Worm (Caenorhabditis elegans) whole organism, L4 larva: ENCODE measurements around the gene unk-1.

Source experiments
- D1046.2 ChIP-seq: fragments of 200-800 bp; sonication (Bioruptor generic); IDR thresholded peaks from 2 replicates; pipeline ENCODE4 v1.3.6; 2022; ENCODE audit warnings: missing genetic modification characterization, missing compliant biosample characterization
- F37D6.2 ChIP-seq: sonication (generic microtip); optimal IDR thresholded peaks from 2 replicates; lab custom pipeline; 2016; ENCODE audit warnings: mild to moderate bottlenecking, missing genetic modification characterization, missing compliant biosample characterization
- F44E2.7 ChIP-seq: fragments of 200-800 bp; sonication (Bioruptor generic); IDR thresholded peaks from 2 replicates; pipeline ENCODE4 v2.1.2; 2022; ENCODE audit warnings: missing genetic modification characterization, missing compliant biosample characterization
- T20F7.1 ChIP-seq: fragments of 200-800 bp; sonication (Bioruptor generic); optimal IDR thresholded peaks from 2 replicates; lab custom pipeline; 2018; ENCODE audit warnings: mild to moderate bottlenecking, missing genetic modification characterization, missing compliant biosample characterization
- aha-1 ChIP-seq: fragments of 150-350 bp; peaks from one replicate; lab custom pipeline; 2014; ENCODE audit warnings: missing biosample characterization, missing genetic modification characterization
- aly-2 ChIP-seq: sonication (generic microtip); optimal IDR thresholded peaks from 2 replicates; lab custom pipeline; 2018; ENCODE audit warnings: missing biosample characterization, missing genetic modification characterization
- cey-2 ChIP-seq: sonication (generic microtip); optimal IDR thresholded peaks from 3 replicates; lab custom pipeline; 2017; ENCODE audit warnings: missing genetic modification characterization, mild to moderate bottlenecking, missing compliant biosample characterization, antibody characterized with exemption, borderline replicate concordance; ENCODE audit not compliant: insufficient read depth
- daf-12 ChIP-seq: fragments of 150-350 bp; optimal IDR thresholded peaks from 2 replicates; lab custom pipeline; 2014; ENCODE audit warnings: missing biosample characterization, missing genetic modification reagents, missing genetic modification characterization
- daf-16 ChIP-seq, 3 experiments: sonication (generic microtip); optimal IDR thresholded peaks; 2 replicates each; lab custom pipeline; 2016 to 2017; ENCODE audit warnings: missing genetic modification characterization in 3 of 3, missing genetic modification reagents in 3 of 3, mild to moderate bottlenecking in 2 of 3, missing compliant biosample characterization in 2 of 3, missing biosample characterization in 1 of 3, moderate library complexity in 1 of 3
- daf-8 ChIP-seq: fragments of 200-800 bp; sonication (Bioruptor generic); IDR thresholded peaks from 2 replicates; pipeline ENCODE4 v1.3.6; 2022; ENCODE audit warnings: missing genetic modification characterization, missing compliant biosample characterization
- dmd-6 ChIP-seq: fragments of 200-800 bp; sonication (Bioruptor generic); IDR thresholded peaks from 2 replicates; pipeline ENCODE4 v1.3.6; 2022; ENCODE audit warnings: missing genetic modification reagents, missing genetic modification characterization, missing compliant biosample characterization
- dpl-1 ChIP-seq: fragments of 150-350 bp; optimal IDR thresholded peaks from 2 replicates; lab custom pipeline; 2014; ENCODE audit warnings: missing biosample characterization, missing genetic modification reagents, missing genetic modification characterization
- dve-1 ChIP-seq: sonication (generic microtip); optimal IDR thresholded peaks from 2 replicates; lab custom pipeline; 2017; ENCODE audit warnings: antibody characterized with exemption, mild to moderate bottlenecking, missing genetic modification characterization, missing compliant biosample characterization; ENCODE audit not compliant: insufficient read depth
- hlh-11 ChIP-seq: fragments of 200-800 bp; sonication (Bioruptor generic); optimal IDR thresholded peaks from 2 replicates; lab custom pipeline; 2018; ENCODE audit warnings: mild to moderate bottlenecking, missing genetic modification characterization, missing compliant biosample characterization
- hlh-30 ChIP-seq: sonication (generic microtip); optimal IDR thresholded peaks from 2 replicates; lab custom pipeline; 2017; ENCODE audit warnings: antibody characterized with exemption, mild to moderate bottlenecking, missing genetic modification characterization, missing compliant biosample characterization; ENCODE audit not compliant: insufficient read depth
- hmg-1.1 ChIP-seq: fragments of 200-800 bp; sonication (Bioruptor generic); IDR thresholded peaks from 2 replicates; pipeline ENCODE4 v1.3.6; 2022; ENCODE audit warnings: missing genetic modification reagents, missing genetic modification characterization, missing compliant biosample characterization
- jun-1 ChIP-seq: fragments of 150-350 bp; optimal IDR thresholded peaks from 2 replicates; lab custom pipeline; 2014; ENCODE audit warnings: missing biosample characterization, missing genetic modification reagents, missing genetic modification characterization
- lin-38 ChIP-seq: fragments of 200-800 bp; sonication (Bioruptor generic); IDR thresholded peaks from 2 replicates; pipeline ENCODE4 v1.3.6; 2022; ENCODE audit warnings: missing genetic modification reagents, missing genetic modification characterization, missing compliant biosample characterization
- madf-5 ChIP-seq, 2 experiments: fragments of 200-800 bp; sonication (Bioruptor generic); IDR thresholded peaks; 2 replicates each; pipeline ENCODE4 v1.3.6; 2022; ENCODE audit warnings: missing compliant biosample characterization in 2 of 2, missing genetic modification characterization in 2 of 2
- mep-1 ChIP-seq: fragments of 150-350 bp; sonication (generic microtip); optimal IDR thresholded peaks from 3 replicates; lab custom pipeline; 2014; ENCODE audit warnings: missing biosample characterization, missing genetic modification characterization
- mxl-2 ChIP-seq: fragments of 200-800 bp; sonication (Bioruptor generic); conservative IDR thresholded peaks from 2 replicates; pipeline ENCODE4 v1.3.6; 2022; ENCODE audit warnings: missing genetic modification reagents, missing genetic modification characterization, missing compliant biosample characterization
- nhr-28 ChIP-seq: fragments of 150-350 bp; optimal IDR thresholded peaks from 2 replicates; lab custom pipeline; 2014; ENCODE audit warnings: missing biosample characterization, missing genetic modification characterization
- pha-4 ChIP-seq, 2 experiments: fragments of 150-350 bp in 1 of 2; fragments of 200-800 bp in 1 of 2; sonication (Bioruptor generic) in 1 of 2; IDR thresholded peaks in 1 of 2; optimal IDR thresholded peaks in 1 of 2; 2 replicates each; pipeline versions ENCODE4 v1.3.6 to Lab custom; 2014 to 2022; ENCODE audit warnings: missing genetic modification characterization in 2 of 2, missing genetic modification reagents in 2 of 2, missing biosample characterization in 1 of 2, missing compliant biosample characterization in 1 of 2
- php-3 ChIP-seq: fragments of 200-800 bp; sonication (Bioruptor generic); IDR thresholded peaks from 2 replicates; pipeline ENCODE4 v1.3.6; 2022; ENCODE audit warnings: missing genetic modification reagents, missing genetic modification characterization, missing compliant biosample characterization
- pqm-1 ChIP-seq: sonication (generic microtip); optimal IDR thresholded peaks from 2 replicates; lab custom pipeline; 2017; ENCODE audit warnings: missing biosample characterization, missing genetic modification characterization
- sdz-12 ChIP-seq: fragments of 200-800 bp; sonication (Bioruptor generic); optimal IDR thresholded peaks from 2 replicates; lab custom pipeline; 2018; ENCODE audit warnings: mild to moderate bottlenecking, missing genetic modification characterization, missing compliant biosample characterization
- set-16 ChIP-seq: fragments of 200-800 bp; sonication (Bioruptor generic); IDR thresholded peaks from 2 replicates; pipeline ENCODE4 v1.3.6; 2022; ENCODE audit warnings: missing genetic modification reagents, missing genetic modification characterization, missing compliant biosample characterization
- tra-1 ChIP-seq: fragments of 200-800 bp; sonication (Bioruptor generic); IDR thresholded peaks from 2 replicates; pipeline ENCODE4 v1.3.6; 2022; ENCODE audit warnings: missing genetic modification reagents, missing genetic modification characterization, missing compliant biosample characterization
- unc-39 ChIP-seq: sonication (generic microtip); optimal IDR thresholded peaks from 2 replicates; lab custom pipeline; 2017; ENCODE audit warnings: missing biosample characterization, missing genetic modification characterization
- unc-62 ChIP-seq, 3 experiments: fragments of 150-350 bp in 1 of 3; sonication (generic microtip); optimal IDR thresholded peaks in 2 of 3; peaks in 1 of 3; 1 replicate in 1 of 3; 2 replicates in 2 of 3; lab custom pipeline; 2014 to 2017; ENCODE audit warnings: missing biosample characterization in 3 of 3, missing genetic modification characterization in 3 of 3, missing genetic modification reagents in 3 of 3, missing genotype in 1 of 3
- zfp-3 ChIP-seq: fragments of 200-800 bp; sonication (Bioruptor generic); conservative IDR thresholded peaks from 2 replicates; pipeline ENCODE4 v1.3.6; 2022; ENCODE audit warnings: missing genetic modification reagents, missing genetic modification characterization, missing compliant biosample characterization

Gene unk-1

DNA sequence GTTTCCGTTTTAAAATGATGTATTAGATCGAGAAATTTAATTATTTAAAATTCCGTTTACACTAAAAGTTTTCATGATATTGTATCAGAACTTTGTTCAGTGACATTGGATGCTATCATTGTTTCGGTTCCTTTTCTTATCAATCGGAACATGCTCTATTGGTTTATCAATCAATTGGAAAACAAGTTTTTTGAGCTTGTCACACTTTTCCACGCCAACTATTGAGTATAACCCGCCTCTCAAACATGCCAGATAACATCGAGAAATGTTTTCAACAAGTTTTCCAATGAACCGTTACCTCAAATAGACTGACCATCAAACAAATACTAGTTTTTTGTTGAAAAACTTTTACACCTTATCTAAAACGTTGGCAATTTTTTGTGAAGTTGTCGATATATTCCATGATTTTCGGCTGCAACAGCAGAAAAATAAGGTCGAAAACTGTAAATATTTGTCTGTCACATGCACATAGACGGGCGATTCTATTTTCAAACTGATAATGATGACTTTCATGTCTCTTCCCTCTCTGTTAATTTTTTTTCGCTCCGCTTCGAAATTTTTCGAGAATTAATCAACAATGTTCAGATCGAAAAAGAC lies at the start of gene unk-1:
unk-1 (plus strand) TSS at position 577 of the 597 bp plus-strand sequence.
- TF ChIP-seq aha-1 (tag; lab: Kevin White, UChicago): peak; percentile 61
- peak; percentile 35 for TF ChIP-seq dmd-6 (GFP tag; lab: Robert Waterston, UW)
- peak; percentile 47 for TF ChIP-seq nhr-28 (tag; lab: Kevin White, UChicago)
- no peak for TF ChIP-seq mep-1 (tag; lab: Kevin White, UChicago)
- TF ChIP-seq unc-62 (GFP tag; optimal IDR thresholded peaks at IDR 0.05 in 1 of 2; lab: Kevin White, UChicago): peak in 1 of 2 experiments; percentile 29
- no peak for TF ChIP-seq unc-62 (tag; optimal IDR thresholded peaks at IDR 0.05; lab: Kevin White, UChicago)
- TF ChIP-seq lin-38 (GFP tag; lab: Robert Waterston, UW): no peak
- TF ChIP-seq hlh-11 (tag; lab: Kevin White, UChicago): peak; percentile 61
- no peak for TF ChIP-seq daf-16 (GFP tag; optimal IDR thresholded peaks at IDR 0.05; lab: Kevin White, UChicago)
- TF ChIP-seq daf-16 (tag; optimal IDR thresholded peaks at IDR 0.05; lab: Kevin White, UChicago): peak; percentile 96
- TF ChIP-seq dve-1 (tag; lab: Kevin White, UChicago): peak; percentile 49
- no peak for TF ChIP-seq F37D6.2 (tag; lab: Kevin White, UChicago)
- peak; percentile 77 for TF ChIP-seq pqm-1

DNA sequence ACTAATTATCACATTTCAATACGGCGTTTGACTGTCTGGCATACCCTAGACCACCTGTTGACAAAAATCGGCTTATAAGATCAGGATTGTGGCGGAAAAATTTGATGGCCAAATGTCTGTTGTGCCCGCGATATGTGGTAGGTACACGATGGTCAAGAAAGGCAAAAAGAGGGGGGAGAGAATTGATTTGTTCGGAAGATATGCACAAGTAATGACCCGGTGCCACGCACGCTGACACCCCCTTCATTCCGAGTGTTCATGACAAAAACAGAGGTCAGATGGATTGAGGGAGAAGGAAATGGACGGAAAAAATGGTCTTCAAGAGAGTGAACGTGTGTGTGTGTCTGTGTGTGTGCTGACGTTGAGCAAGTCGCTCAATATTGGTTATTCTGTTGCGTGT lies 49.3 kb upstream of the unk-1 start:
- TF ChIP-seq hlh-30 (tag; lab: Kevin White, UChicago) (peak; percentile 28), php-3 (GFP tag; lab: Robert Waterston, UW) (no peak), aha-1 (tag; lab: Kevin White, UChicago) (peak; percentile 88), unc-62 (GFP tag; optimal IDR thresholded peaks at IDR 0.05 in 1 of 2; lab: Kevin White, UChicago) (peak in 1 of 2 experiments; percentile 84), unc-62 (tag; optimal IDR thresholded peaks at IDR 0.05; lab: Kevin White, UChicago) (no peak)

DNA sequence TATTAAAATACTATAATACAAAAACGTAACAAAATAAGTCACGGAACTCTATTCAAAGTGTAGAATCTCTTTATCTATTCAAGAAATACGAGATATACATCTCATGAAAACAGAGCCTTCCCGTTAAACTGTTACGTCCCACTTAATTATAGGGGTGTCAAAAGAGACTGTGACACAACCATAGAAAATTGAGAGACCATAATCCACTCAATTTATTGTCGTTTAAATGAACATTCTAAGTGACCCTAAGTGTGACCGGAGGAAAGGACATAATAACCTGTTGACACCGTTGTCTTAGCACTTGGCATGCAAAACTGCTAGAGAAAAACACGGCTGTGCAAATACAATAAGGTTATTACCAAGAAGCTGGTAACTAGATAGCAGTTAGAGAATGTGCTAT lies 46.2 kb upstream of the unk-1 start:
- TF ChIP-seq mxl-2 (no peak), jun-1 (tag; lab: Kevin White, UChicago) (no peak), cey-2 (tag; lab: Kevin White, UChicago) (no peak), sdz-12 (no peak), dpl-1 (GFP tag; lab: Kevin White, UChicago) (no peak), set-16 (GFP tag; lab: Robert Waterston, UW) (no peak), daf-16 (GFP tag; optimal IDR thresholded peaks at IDR 0.05; lab: Kevin White, UChicago) (no peak), daf-16 (tag; optimal IDR thresholded peaks at IDR 0.05; lab: Kevin White, UChicago) (no peak), madf-5 (GFP tag; IDR thresholded peaks at IDR 0.05; lab: Robert Waterston, UW) (no peak), daf-8 (no peak), aly-2 (tag; lab: Kevin White, UChicago) (no peak), daf-12 (tag; lab: Kevin White, UChicago) (no peak), hmg-1.1 (GFP tag; lab: Robert Waterston, UW) (no peak), pha-4 (GFP tag; IDR thresholded peaks at IDR 0.05; lab: Robert Waterston, UW) (no peak), pha-4 (tag; optimal IDR thresholded peaks at IDR 0.05; lab: Kevin White, UChicago) (no peak), unc-39 (no peak), zfp-3 (GFP tag; lab: Robert Waterston, UW) (no peak), D1046.2 (no peak), F44E2.7 (GFP tag; lab: Robert Waterston, UW) (no peak)

DNA sequence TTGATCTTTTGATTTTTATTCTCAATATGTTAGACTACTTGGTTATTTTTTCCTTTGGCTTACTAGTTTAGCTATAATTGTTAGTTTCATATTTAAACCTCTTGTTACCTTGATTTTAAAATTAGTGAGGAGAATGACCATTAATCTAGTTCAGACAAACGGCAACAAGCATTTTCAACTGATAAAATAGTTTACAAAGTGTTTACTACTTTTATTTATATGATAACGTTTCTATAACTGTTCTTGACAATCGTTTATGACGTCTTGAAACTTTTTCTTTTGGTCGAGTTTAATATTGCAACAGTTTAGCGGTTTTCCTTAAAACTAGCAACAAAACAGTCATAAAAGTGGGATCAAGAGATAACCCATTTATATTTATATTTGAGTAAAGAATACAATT lies 39.0 kb upstream of the unk-1 start:
- peak; percentile 35 for TF ChIP-seq pqm-1
- peak; percentile 23 for TF ChIP-seq dve-1 (tag; lab: Kevin White, UChicago)
- peak in 1 of 2 experiments; percentile 7 for TF ChIP-seq unc-62 (GFP tag; optimal IDR thresholded peaks at IDR 0.05 in 1 of 2; lab: Kevin White, UChicago)
- no peak for TF ChIP-seq unc-62 (tag; optimal IDR thresholded peaks at IDR 0.05; lab: Kevin White, UChicago)
- no peak for TF ChIP-seq T20F7.1
- TF ChIP-seq daf-16 (GFP tag; optimal IDR thresholded peaks at IDR 0.05; lab: Kevin White, UChicago): no peak
- TF ChIP-seq daf-16 (tag; optimal IDR thresholded peaks at IDR 0.05; lab: Kevin White, UChicago): peak; percentile 93
- TF ChIP-seq tra-1 (GFP tag; lab: Robert Waterston, UW): no peak
